Fruit fly (Drosophila melanogaster) whole organism, embryonic: ENCODE results near the gene Cul2.

Experiments
- Awh ChIP-seq: fragments of 200-800 bp; sonication (Bioruptor generic); IDR thresholded peaks from 2 replicates; pipeline ENCODE4, ENCODE4 v1.3.6; 2022; ENCODE audit warnings: missing biosample characterization, missing genetic modification characterization
- BEAF-32 ChIP-seq: fragments of 200-800 bp; sonication (Bioruptor generic); optimal IDR thresholded peaks from 3 replicates; lab custom pipeline; 2017; ENCODE audit warnings: missing biosample characterization, missing genetic modification characterization, mild to moderate bottlenecking, moderate library complexity, missing genetic modification reagents
- Bgb ChIP-seq: fragments of 200-800 bp; sonication (Bioruptor generic); IDR thresholded peaks from 2 replicates; pipeline ENCODE4 v1.3.6; 2022; ENCODE audit warnings: missing biosample characterization, missing genetic modification characterization; ENCODE audit not compliant: partially characterized antibody
- C15 ChIP-seq: fragments of 200-800 bp; sonication (Bioruptor generic); IDR thresholded peaks from 3 replicates; pipeline ENCODE4 v1.3.6; 2022; ENCODE audit warnings: missing biosample characterization, missing genetic modification characterization
- CG10366 ChIP-seq: fragments of 200-800 bp; sonication (Bioruptor generic); IDR thresholded peaks from 2 replicates; pipeline ENCODE4 v1.3.6; 2022; ENCODE audit warnings: missing biosample characterization, missing genetic modification characterization
- CG13894 ChIP-seq: fragments of 200-800 bp; sonication (Bioruptor generic); optimal IDR thresholded peaks from 3 replicates; lab custom pipeline; 2018; ENCODE audit warnings: missing biosample characterization, mild to moderate bottlenecking, missing genetic modification characterization, moderate library complexity
- CG1603 ChIP-seq: fragments of 200-800 bp; sonication (Bioruptor generic); optimal IDR thresholded peaks from 2 replicates; lab custom pipeline; 2019; ENCODE audit warnings: missing biosample characterization, mild to moderate bottlenecking, missing genetic modification characterization, moderate library complexity
- CG16863 ChIP-seq: fragments of 200-800 bp; sonication (Bioruptor generic); optimal IDR thresholded peaks from 3 replicates; lab custom pipeline; 2016; ENCODE audit warnings: missing biosample characterization, missing genetic modification characterization
- CG17802 ChIP-seq: fragments of 200-800 bp; sonication (Bioruptor generic); optimal IDR thresholded peaks from 2 replicates; lab custom pipeline; 2018; ENCODE audit warnings: missing biosample characterization, mild to moderate bottlenecking, missing genetic modification characterization, moderate library complexity
- CG17912 ChIP-seq: fragments of 200-800 bp; sonication (Bioruptor generic); optimal IDR thresholded peaks from 2 replicates; lab custom pipeline; 2018; ENCODE audit warnings: missing biosample characterization, mild to moderate bottlenecking, missing genetic modification characterization
- CG1792 ChIP-seq: fragments of 200-800 bp; sonication (Bioruptor generic); optimal IDR thresholded peaks from 2 replicates; lab custom pipeline; 2016; ENCODE audit warnings: missing biosample characterization, missing genetic modification characterization
- CG18599 ChIP-seq: fragments of 200-800 bp; sonication (Bioruptor generic); optimal IDR thresholded peaks from 3 replicates; lab custom pipeline; 2017; ENCODE audit warnings: missing biosample characterization, missing genetic modification characterization, mild to moderate bottlenecking, moderate library complexity, missing genetic modification reagents
- CG2202 ChIP-seq: fragments of 200-800 bp; sonication (Bioruptor generic); optimal IDR thresholded peaks from 2 replicates; lab custom pipeline; 2018; ENCODE audit warnings: missing biosample characterization, mild to moderate bottlenecking, missing genetic modification characterization
- CG30020 ChIP-seq: fragments of 200-800 bp; optimal IDR thresholded peaks from 2 replicates; lab custom pipeline; 2019; ENCODE audit warnings: missing biosample characterization, mild to moderate bottlenecking, missing genetic modification characterization, moderate library complexity
- CG31441 ChIP-seq: fragments of 200-800 bp; sonication (Bioruptor generic); IDR thresholded peaks from 2 replicates; pipeline ENCODE4 v1.3.6; 2022; ENCODE audit warnings: missing biosample characterization, missing genetic modification characterization
- CG34224 ChIP-seq: fragments of 200-800 bp; sonication (Bioruptor generic); IDR thresholded peaks from 3 replicates; pipeline ENCODE4 v1.3.6; 2022; ENCODE audit warnings: missing biosample characterization, missing genetic modification characterization; ENCODE audit not compliant: partially characterized antibody
- CG3847 ChIP-seq: fragments of 200-800 bp; sonication (Bioruptor generic); IDR thresholded peaks from 2 replicates; pipeline ENCODE4 v1.3.6; 2022; ENCODE audit warnings: missing biosample characterization, missing genetic modification characterization
- CG6272 ChIP-seq: fragments of 200-800 bp; sonication (Bioruptor generic); IDR thresholded peaks from 2 replicates; pipeline ENCODE4 v1.3.6; 2022; ENCODE audit warnings: missing biosample characterization, missing genetic modification characterization
- CG6791 ChIP-seq: fragments of 200-800 bp; sonication (Bioruptor generic); IDR thresholded peaks from 3 replicates; pipeline ENCODE4 v1.3.6; 2022; ENCODE audit warnings: missing biosample characterization, missing genetic modification characterization; ENCODE audit not compliant: partially characterized antibody
- CG7372 ChIP-seq: fragments of 200-800 bp; sonication (Bioruptor generic); IDR thresholded peaks from 2 replicates; pipeline ENCODE4 v1.3.6; 2022; ENCODE audit warnings: missing biosample characterization, missing genetic modification characterization
- CG7745 ChIP-seq: fragments of 200-800 bp; sonication (Bioruptor generic); optimal IDR thresholded peaks from 2 replicates; lab custom pipeline; 2018; ENCODE audit warnings: missing biosample characterization, mild to moderate bottlenecking, missing genetic modification characterization, moderate library complexity
- CG9609 ChIP-seq: fragments of 200-800 bp; sonication (Bioruptor generic); optimal IDR thresholded peaks from 3 replicates; lab custom pipeline; 2016; ENCODE audit warnings: missing biosample characterization, missing genetic modification characterization
- Dad ChIP-seq: fragments of 200-800 bp; sonication (Bioruptor generic); optimal IDR thresholded peaks from 3 replicates; lab custom pipeline; 2016; ENCODE audit warnings: missing biosample characterization, missing genetic modification characterization
- Ets65A ChIP-seq: fragments of 200-800 bp; sonication (Bioruptor generic); peaks from one replicate; lab custom pipeline; 2016; ENCODE audit warnings: missing biosample characterization, missing genetic modification characterization
- Ets97D ChIP-seq: fragments of 200-800 bp; sonication (Bioruptor generic); optimal IDR thresholded peaks from 3 replicates; lab custom pipeline; 2016; ENCODE audit warnings: missing biosample characterization, missing genetic modification characterization
- Fer1 ChIP-seq: fragments of 200-800 bp; sonication (Bioruptor generic); optimal IDR thresholded peaks from 2 replicates; lab custom pipeline; 2017; ENCODE audit warnings: missing biosample characterization, mild to moderate bottlenecking, missing genetic modification characterization
- HLH4C ChIP-seq: fragments of 200-800 bp; sonication (Bioruptor generic); IDR thresholded peaks from 3 replicates; pipeline ENCODE4 v1.3.6; 2022; ENCODE audit warnings: missing biosample characterization, missing genetic modification characterization; ENCODE audit not compliant: partially characterized antibody
- Hr78 ChIP-seq, 2 experiments: fragments of 200-800 bp in 1 of 2; fragments of >200 bp in 1 of 2; sonication (Bioruptor generic) in 1 of 2; optimal IDR thresholded peaks; 2 replicates each; lab custom pipeline; 2017 to 2019; ENCODE audit warnings: missing biosample characterization in 2 of 2, missing genetic modification characterization in 2 of 2, mild to moderate bottlenecking in 1 of 2, moderate library complexity in 1 of 2
- Lhr ChIP-seq: fragments of 200-800 bp; sonication (Bioruptor generic); optimal IDR thresholded peaks from 3 replicates; lab custom pipeline; 2017; ENCODE audit warnings: mild to moderate bottlenecking, missing biosample characterization, missing genetic modification reagents, missing genetic modification characterization
- NC2α ChIP-seq: fragments of 200-800 bp; sonication (Bioruptor generic); optimal IDR thresholded peaks from 2 replicates; lab custom pipeline; 2016; ENCODE audit warnings: missing biosample characterization, missing genetic modification characterization
- Nf-YC ChIP-seq: fragments of 200-800 bp; optimal IDR thresholded peaks from 3 replicates; lab custom pipeline; 2019; ENCODE audit warnings: missing biosample characterization, mild to moderate bottlenecking, missing genetic modification characterization, moderate library complexity
- Scr ChIP-seq: fragments of 200-800 bp; sonication (Bioruptor generic); IDR thresholded peaks from 2 replicates; pipeline ENCODE4 v1.3.6; 2022; ENCODE audit warnings: missing biosample characterization, missing genetic modification characterization; ENCODE audit not compliant: partially characterized antibody
- Side ChIP-seq: fragments of 200-800 bp; sonication (Bioruptor generic); optimal IDR thresholded peaks from 2 replicates; lab custom pipeline; 2016; ENCODE audit warnings: missing biosample characterization, missing genetic modification characterization
- Xrp1 ChIP-seq: fragments of 200-800 bp; sonication (Bioruptor generic); IDR thresholded peaks from 2 replicates; pipeline ENCODE4 v1.3.6; 2022; ENCODE audit warnings: missing biosample characterization, missing genetic modification characterization
- YL-1 ChIP-seq: fragments of 200-800 bp; sonication (Bioruptor generic); optimal IDR thresholded peaks from 3 replicates; lab custom pipeline; 2017; ENCODE audit warnings: missing biosample characterization, mild to moderate bottlenecking, missing genetic modification characterization
- ac ChIP-seq: fragments of 200-800 bp; sonication (Bioruptor generic); optimal IDR thresholded peaks from 3 replicates; lab custom pipeline; 2017; ENCODE audit warnings: missing biosample characterization, mild to moderate bottlenecking, missing genetic modification characterization
- amos ChIP-seq: fragments of 200-800 bp; sonication (Bioruptor generic); IDR thresholded peaks from 2 replicates; pipeline ENCODE4 v1.3.6; 2022; ENCODE audit warnings: missing biosample characterization, missing genetic modification characterization; ENCODE audit not compliant: partially characterized antibody
- aop ChIP-seq: fragments of 200-800 bp; sonication (Bioruptor generic); IDR thresholded peaks from 2 replicates; pipeline ENCODE4 v1.3.6; 2022; ENCODE audit warnings: missing biosample characterization, missing genetic modification characterization
- bcd ChIP-seq: fragments of 200-800 bp; sonication (Bioruptor generic); optimal IDR thresholded peaks from 2 replicates; lab custom pipeline; 2017; ENCODE audit warnings: missing biosample characterization, mild to moderate bottlenecking, missing genetic modification characterization
- crp ChIP-seq, 2 experiments: fragments of 200-800 bp; sonication (Bioruptor generic); optimal IDR thresholded peaks; 2 replicates in 1 of 2; 3 replicates in 1 of 2; lab custom pipeline; 2017; ENCODE audit warnings: missing biosample characterization in 2 of 2, missing genetic modification characterization in 2 of 2, mild to moderate bottlenecking in 1 of 2, moderate library complexity in 1 of 2
- gcm2 ChIP-seq: fragments of 200-800 bp; sonication (Bioruptor generic); optimal IDR thresholded peaks from 2 replicates; lab custom pipeline; 2016; ENCODE audit warnings: missing biosample characterization, missing genetic modification characterization
- gt ChIP-seq: fragments of 200-800 bp; sonication (Bioruptor generic); IDR thresholded peaks from 2 replicates; pipeline ENCODE4 v1.3.6; 2022; ENCODE audit warnings: missing biosample characterization, missing genetic modification characterization
- ind ChIP-seq: fragments of 200-800 bp; sonication (Bioruptor generic); optimal IDR thresholded peaks from 3 replicates; lab custom pipeline; 2016; ENCODE audit warnings: missing biosample characterization, missing genetic modification characterization
- kah ChIP-seq: fragments of 200-800 bp; sonication (Bioruptor generic); optimal IDR thresholded peaks from 2 replicates; lab custom pipeline; 2018; ENCODE audit warnings: missing biosample characterization, mild to moderate bottlenecking, missing genetic modification characterization
- knrl ChIP-seq: fragments of 200-800 bp; sonication (Bioruptor generic); IDR thresholded peaks from 3 replicates; pipeline ENCODE4 v1.3.6; 2022; ENCODE audit warnings: missing biosample characterization, missing genetic modification characterization; ENCODE audit not compliant: partially characterized antibody
- nerfin-1 ChIP-seq: fragments of 200-800 bp; sonication (Bioruptor generic); optimal IDR thresholded peaks from 3 replicates; lab custom pipeline; 2019; ENCODE audit warnings: missing biosample characterization, mild to moderate bottlenecking, missing genetic modification characterization, moderate library complexity
- pita ChIP-seq: fragments of 200-800 bp; sonication (Bioruptor generic); optimal IDR thresholded peaks from 2 replicates; lab custom pipeline; 2017; ENCODE audit warnings: missing biosample characterization, mild to moderate bottlenecking, missing genetic modification characterization
- rib ChIP-seq: fragments of 200-800 bp; sonication (Bioruptor generic); IDR thresholded peaks from 2 replicates; pipeline ENCODE4 v1.3.6; 2022; ENCODE audit warnings: missing biosample characterization, missing genetic modification characterization
- schlank ChIP-seq: fragments of 200-800 bp; sonication (Bioruptor generic); optimal IDR thresholded peaks from 2 replicates; lab custom pipeline; 2018; ENCODE audit warnings: missing biosample characterization, mild to moderate bottlenecking, missing genetic modification characterization
- z ChIP-seq: fragments of 200-800 bp; sonication (Bioruptor generic); IDR thresholded peaks from 3 replicates; pipeline ENCODE4 v1.3.6; 2022; ENCODE audit warnings: missing biosample characterization, missing genetic modification characterization

Gene Cul2

DNA sequence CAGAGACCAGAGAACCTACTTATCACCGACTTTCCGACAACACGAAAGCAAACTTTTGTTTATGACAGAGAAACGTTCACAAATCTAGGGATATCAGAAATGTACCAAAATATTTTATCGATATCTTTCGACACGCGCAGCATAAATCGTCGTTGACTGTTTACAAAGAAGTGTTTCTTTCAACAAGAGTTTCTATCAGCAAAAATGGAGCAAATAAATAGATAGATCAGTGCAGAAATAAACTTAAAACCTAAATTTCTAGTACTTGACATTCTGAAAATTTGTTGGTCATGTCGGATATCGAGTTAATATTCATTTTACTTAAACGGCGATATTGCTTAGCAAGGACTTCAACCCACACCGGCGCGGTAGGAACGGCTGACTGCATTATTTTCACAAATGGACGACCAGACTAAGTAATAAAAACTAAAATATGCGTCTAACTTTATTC is 19.0 kb downstream of the Cul2 start, which contains the start of gene CG2225 (continued):
- TF ChIP-seq YL-1 (GFP tag; lab: Kevin White, UChicago), result peak; percentile 34
- peak; percentile 74 for TF ChIP-seq Scr (GFP tag; lab: Robert Waterston, UW)
- TF ChIP-seq CG3847, result no peak
- TF ChIP-seq crp (GFP tag; optimal IDR thresholded peaks at IDR 0.05; lab: Kevin White, UChicago), result peak in 1 of 2 experiments; percentile 43
- peak; percentile 3 for TF ChIP-seq Ets97D (GFP tag; lab: Kevin White, UChicago)
- no peak for TF ChIP-seq kah (GFP tag; lab: Kevin White, UChicago)
- TF ChIP-seq CG17802 (tag; lab: Kevin White, UChicago), result no peak
- TF ChIP-seq rib (GFP tag; lab: Robert Waterston, UW), result no peak
- no peak for TF ChIP-seq CG16863 (GFP tag; lab: Kevin White, UChicago)
- peak; percentile 82 for TF ChIP-seq BEAF-32 (GFP tag; lab: Kevin White, UChicago)
- TF ChIP-seq nerfin-1 (tag; lab: Kevin White, UChicago), result no peak
- TF ChIP-seq CG34224 (GFP tag; lab: Robert Waterston, UW), result peak; percentile 77
- TF ChIP-seq CG6272 (GFP tag; lab: Robert Waterston, UW), result no peak
- TF ChIP-seq Bgb (GFP tag; lab: Robert Waterston, UW), result peak; percentile 69
- TF ChIP-seq CG13894 (tag; lab: Kevin White, UChicago), result peak; percentile 22
- TF ChIP-seq Ets65A (GFP tag; lab: Kevin White, UChicago), result peak; percentile 25
- no peak for TF ChIP-seq Nf-YC (tag; lab: Kevin White, UChicago)
- no peak for TF ChIP-seq Dad
- TF ChIP-seq CG9609 (GFP tag; lab: Kevin White, UChicago), result peak; percentile 18
- no peak for TF ChIP-seq schlank (tag; lab: Kevin White, UChicago)
- no peak for TF ChIP-seq CG1792
- no peak for TF ChIP-seq Hr78 (GFP tag; optimal IDR thresholded peaks at IDR 0.05; lab: Kevin White, UChicago)
- no peak for TF ChIP-seq gt (GFP tag; lab: Robert Waterston, UW)
- peak; percentile 73 for TF ChIP-seq amos
- no peak for TF ChIP-seq ind
- no peak for TF ChIP-seq CG10366 (GFP tag; lab: Robert Waterston, UW)
- no peak for TF ChIP-seq aop
- TF ChIP-seq HLH4C, result peak; percentile 57; the same call in 2 of the 3 replicates
- peak; percentile 43 for TF ChIP-seq pita
- peak; percentile 21 for TF ChIP-seq CG1603 (tag; lab: Kevin White, UChicago)
- TF ChIP-seq CG7372 (GFP tag; lab: Robert Waterston, UW), result no peak
- no peak for TF ChIP-seq Xrp1 (GFP tag; lab: Robert Waterston, UW)
- peak; percentile 48 for TF ChIP-seq CG30020
- TF ChIP-seq CG6791, result 0 out of 3 replicates have a peak, but pooled peaks have one; percentile 54
- no peak for TF ChIP-seq NC2α
- TF ChIP-seq Fer1 (GFP tag; lab: Kevin White, UChicago), result peak; percentile 0
- no peak for TF ChIP-seq Side (GFP tag; lab: Kevin White, UChicago)
- TF ChIP-seq CG18599 (GFP tag; lab: Kevin White, UChicago), result no peak
- no peak for TF ChIP-seq bcd (GFP tag; lab: Kevin White, UChicago)
- no peak for TF ChIP-seq CG31441 (GFP tag; lab: Robert Waterston, UW)
- no peak for TF ChIP-seq ac
- no peak for TF ChIP-seq z
- peak; percentile 74 for TF ChIP-seq knrl (GFP tag; lab: Robert Waterston, UW)
- no peak for TF ChIP-seq CG2202 (tag; lab: Kevin White, UChicago)
- no peak for TF ChIP-seq Awh (GFP tag; lab: Robert Waterston, UW)
- no peak for TF ChIP-seq CG17912 (GFP tag; lab: Kevin White, UChicago)
- peak; percentile 10 for TF ChIP-seq Lhr (GFP tag; lab: Kevin White, UChicago)
- no peak for TF ChIP-seq C15 (GFP tag; lab: Robert Waterston, UW)
- TF ChIP-seq CG7745 (tag; lab: Kevin White, UChicago), result no peak
- no peak for TF ChIP-seq gcm2 (GFP tag; lab: Kevin White, UChicago)
